Worm (Caenorhabditis elegans): ENCODE data around the gene srh-135.
A peak's percentile ranks its signal among the peaks of the same experiment; 100 is the strongest.

Gene srh-135

ce11 chrII:10203765-10204164 lies 23.2 kb downstream of the srh-135 start:
- TF ChIP-seq blmp-1 (tag; optimal IDR thresholded peaks at IDR 0.05; ENCODE audit: insufficient read depth) (peak; percentile 50), fos-1 (tag; optimal IDR thresholded peaks at IDR 0.05) (no peak)

- no peak for TF ChIP-seq nhr-10 (tag; optimal IDR thresholded peaks at IDR 0.05)
- TF ChIP-seq ama-1 (optimal IDR thresholded peaks at IDR 0.05) = no peak
- peak; percentile 5 for TF ChIP-seq mab-5 (tag; optimal IDR thresholded peaks at IDR 0.05)
Observed at ce11 chrII:10203067-10203466, 23.9 kb downstream of the srh-135 start.

- TF ChIP-seq ztf-11 (tag; optimal IDR thresholded peaks at IDR 0.05) = no peak
- TF ChIP-seq Y55F3AM.14 (GFP tag; optimal IDR thresholded peaks at IDR 0.05) = no peak
- peak; percentile 68 for TF ChIP-seq unc-55 (GFP tag; optimal IDR thresholded peaks at IDR 0.05)
- TF ChIP-seq nhr-23 (tag; optimal IDR thresholded peaks at IDR 0.05) = no peak
- TF ChIP-seq snpc-4 (tag; optimal IDR thresholded peaks at IDR 0.05) = no peak
- no peak for TF ChIP-seq nhr-21 (tag; optimal IDR thresholded peaks at IDR 0.05)
- no peak for TF ChIP-seq sma-3 (GFP tag; optimal IDR thresholded peaks at IDR 0.05)
- TF ChIP-seq mab-5 (tag; optimal IDR thresholded peaks at IDR 0.05) = no peak
- TF ChIP-seq mdl-1 (tag; optimal IDR thresholded peaks at IDR 0.05) = no peak
- TF ChIP-seq lsy-2 (tag; optimal IDR thresholded peaks at IDR 0.05) = peak in 1 of 2 experiments; percentile 32
- TF ChIP-seq crh-2 (tag; optimal IDR thresholded peaks at IDR 0.05) = no peak
- TF ChIP-seq skn-1 (tag; optimal IDR thresholded peaks at IDR 0.05) = no peak
- peak; percentile 15 for TF ChIP-seq lin-11 (tag; optimal IDR thresholded peaks at IDR 0.05)
- peak; percentile 10 for TF ChIP-seq F13H6.1 (tag; optimal IDR thresholded peaks at IDR 0.05)
- TF ChIP-seq nhr-12 (tag; optimal IDR thresholded peaks at IDR 0.05) = no peak
- TF ChIP-seq elt-1 (tag; optimal IDR thresholded peaks at IDR 0.05) = no peak
- no peak for TF ChIP-seq blmp-1 (tag; optimal IDR thresholded peaks at IDR 0.05; ENCODE audit: insufficient read depth)
- TF ChIP-seq unc-62 (GFP tag; optimal IDR thresholded peaks at IDR 0.05) = no peak
- peak; percentile 36 for TF ChIP-seq C34F6.9 (tag; optimal IDR thresholded peaks at IDR 0.05)
- no peak for TF ChIP-seq nhr-237 (tag; optimal IDR thresholded peaks at IDR 0.05)
- peak; percentile 18 for TF ChIP-seq nhr-129 (tag; optimal IDR thresholded peaks at IDR 0.05)
- TF ChIP-seq ama-1 (optimal IDR thresholded peaks at IDR 0.05) = no peak
- TF ChIP-seq alr-1 (tag; optimal IDR thresholded peaks at IDR 0.05) = no peak
- no peak for TF ChIP-seq zag-1 (tag; optimal IDR thresholded peaks at IDR 0.05)
- no peak for TF ChIP-seq R02D3.7 (tag; optimal IDR thresholded peaks at IDR 0.05)
- TF ChIP-seq ceh-16 (tag; optimal IDR thresholded peaks at IDR 0.05) = no peak
- no peak for TF ChIP-seq nhr-11 (tag; optimal IDR thresholded peaks at IDR 0.05)
Observed at ce11 chrII:10202275-10202674, 24.7 kb downstream of the srh-135 start.

ce11 chrII:10200759-10201158 lies 26.2 kb downstream of the srh-135 start, which contains the start of gene arv-1:
Gene arv-1 (minus strand): TSS chrII:10200823.
- TF ChIP-seq lin-11 (tag; optimal IDR thresholded peaks at IDR 0.05) (no peak), sma-9 (GFP tag; optimal IDR thresholded peaks at IDR 0.05) (peak; percentile 72), sma-9 (tag; optimal IDR thresholded peaks at IDR 0.05) (no peak), nhr-23 (tag; optimal IDR thresholded peaks at IDR 0.05) (no peak), mab-5 (tag; optimal IDR thresholded peaks at IDR 0.05) (no peak), nhr-237 (tag; optimal IDR thresholded peaks at IDR 0.05) (no peak), fos-1 (tag; optimal IDR thresholded peaks at IDR 0.05) (peak; percentile 16), nhr-12 (tag; optimal IDR thresholded peaks at IDR 0.05) (no peak), ceh-16 (tag; optimal IDR thresholded peaks at IDR 0.05) (no peak), ceh-82 (tag; optimal IDR thresholded peaks at IDR 0.05) (no peak), skn-1 (tag; optimal IDR thresholded peaks at IDR 0.05) (no peak), zag-1 (tag; optimal IDR thresholded peaks at IDR 0.05) (no peak), ama-1 (optimal IDR thresholded peaks at IDR 0.05) (no peak), nhr-25 (tag; optimal IDR thresholded peaks at IDR 0.05) (peak; percentile 23), unc-62 (GFP tag; optimal IDR thresholded peaks at IDR 0.05) (no peak), alr-1 (tag; optimal IDR thresholded peaks at IDR 0.05) (no peak), dmd-4 (tag; optimal IDR thresholded peaks at IDR 0.05) (no peak), crh-2 (tag; optimal IDR thresholded peaks at IDR 0.05) (peak; percentile 56), elt-3 (tag; optimal IDR thresholded peaks at IDR 0.05) (no peak), nhr-10 (tag; optimal IDR thresholded peaks at IDR 0.05) (no peak), lsy-2 (tag; optimal IDR thresholded peaks at IDR 0.05) (peak; percentile 33 to 88), aly-2 (tag; optimal IDR thresholded peaks at IDR 0.05) (no peak), unc-55 (GFP tag; optimal IDR thresholded peaks at IDR 0.05) (peak; percentile 64), blmp-1 (tag; optimal IDR thresholded peaks at IDR 0.05; ENCODE audit: insufficient read depth) (no peak), nhr-6 (tag; optimal IDR thresholded peaks at IDR 0.05) (no peak), lin-39 (tag; optimal IDR thresholded peaks at IDR 0.05) (no peak), elt-1 (tag; optimal IDR thresholded peaks at IDR 0.05) (no peak), sma-3 (GFP tag; optimal IDR thresholded peaks at IDR 0.05) (peak; percentile 70), F13H6.1 (tag; optimal IDR thresholded peaks at IDR 0.05) (peak; percentile 33), mdl-1 (tag; optimal IDR thresholded peaks at IDR 0.05) (no peak), sem-4 (tag; optimal IDR thresholded peaks at IDR 0.05) (no peak), nhr-77 (tag; optimal IDR thresholded peaks at IDR 0.05) (no peak), snpc-4 (tag; optimal IDR thresholded peaks at IDR 0.05) (no peak), nhr-129 (tag; optimal IDR thresholded peaks at IDR 0.05) (no peak), mbf-1 (tag; optimal IDR thresholded peaks at IDR 0.05) (no peak), egl-27 (tag; optimal IDR thresholded peaks at IDR 0.05) (no peak), gmeb-1 (tag; optimal IDR thresholded peaks at IDR 0.05) (peak; percentile 66), ztf-11 (tag; optimal IDR thresholded peaks at IDR 0.05) (no peak), lin-13 (GFP tag; optimal IDR thresholded peaks at IDR 0.05) (peak; percentile 31), C34F6.9 (tag; optimal IDR thresholded peaks at IDR 0.05) (peak; percentile 67), ztf-4 (tag; optimal IDR thresholded peaks at IDR 0.05) (peak; percentile 14), Y55F3AM.14 (GFP tag; optimal IDR thresholded peaks at IDR 0.05) (no peak)

Data from whole organism, L2 larva.